Worm (Caenorhabditis elegans) whole organism, L1 larva: ENCODE measurements around the gene T22B7.22.

ENCODE experiments used
- C04F5.9 ChIP-seq: sonication (generic microtip); optimal IDR thresholded peaks from 2 replicates; lab custom pipeline; 2016; ENCODE audit warnings: missing genetic modification characterization, missing compliant biosample characterization
- F16B12.6 ChIP-seq: fragments of 150-350 bp; optimal IDR thresholded peaks from 2 replicates; lab custom pipeline; 2014; ENCODE audit warnings: missing biosample characterization, missing genetic modification characterization
- aha-1 ChIP-seq: fragments of 150-350 bp; optimal IDR thresholded peaks from 2 replicates; lab custom pipeline; 2014; ENCODE audit warnings: missing biosample characterization, missing genetic modification characterization
- aly-2 ChIP-seq: fragments of 150-350 bp; optimal IDR thresholded peaks from 2 replicates; lab custom pipeline; 2014; ENCODE audit warnings: missing biosample characterization, missing genetic modification characterization
- ama-1 ChIP-seq: fragments of 150-350 bp; optimal IDR thresholded peaks from 2 replicates; lab custom pipeline; 2014
- blmp-1 ChIP-seq: fragments of 150-350 bp; optimal IDR thresholded peaks from 2 replicates; lab custom pipeline; 2014; ENCODE audit warnings: missing biosample characterization, missing genetic modification characterization
- ceh-8 ChIP-seq: fragments of 200-800 bp; sonication (Bioruptor generic); optimal IDR thresholded peaks from 2 replicates; lab custom pipeline; 2018; ENCODE audit warnings: mild to moderate bottlenecking, missing genetic modification characterization, moderate library complexity, missing compliant biosample characterization
- ceh-88 ChIP-seq: fragments of 200-800 bp; sonication (Bioruptor generic); IDR thresholded peaks from 2 replicates; pipeline ENCODE4 v1.3.6; 2022; ENCODE audit warnings: missing genetic modification characterization, missing compliant biosample characterization
- ceh-90 ChIP-seq: sonication (generic microtip); optimal IDR thresholded peaks from 2 replicates; lab custom pipeline; 2016; ENCODE audit warnings: missing genetic modification characterization, missing compliant biosample characterization
- ces-1 ChIP-seq: fragments of 150-350 bp; optimal IDR thresholded peaks from 2 replicates; lab custom pipeline; 2014; ENCODE audit warnings: missing biosample characterization, missing genetic modification reagents, missing genetic modification characterization
- dpl-1 ChIP-seq, 3 experiments: fragments of 150-350 bp in 2 of 3; sonication (generic microtip) in 1 of 3; optimal IDR thresholded peaks; 2 replicates each; lab custom pipeline; 2014 to 2017; ENCODE audit warnings: missing biosample characterization in 3 of 3, missing genetic modification characterization in 3 of 3, missing genetic modification reagents in 3 of 3
- dsc-1 ChIP-seq: sonication (generic microtip); optimal IDR thresholded peaks from 2 replicates; lab custom pipeline; 2016; ENCODE audit warnings: mild to moderate bottlenecking, missing genetic modification characterization, missing compliant biosample characterization
- egl-13 ChIP-seq: sonication (generic microtip); optimal IDR thresholded peaks from 2 replicates; lab custom pipeline; 2016; ENCODE audit warnings: missing genotype, missing genetic modification reagents, missing genetic modification characterization, missing compliant biosample characterization
- fos-1 ChIP-seq: fragments of 150-350 bp; optimal IDR thresholded peaks from 2 replicates; lab custom pipeline; 2014; ENCODE audit warnings: missing biosample characterization, missing genetic modification characterization
- hlh-17 ChIP-seq: fragments of 200-800 bp; sonication (Bioruptor generic); optimal IDR thresholded peaks from 2 replicates; lab custom pipeline; 2018; ENCODE audit warnings: missing genetic modification characterization, mild to moderate bottlenecking, missing compliant biosample characterization, moderate library complexity, borderline replicate concordance
- hlh-4 ChIP-seq: sonication (generic microtip); optimal IDR thresholded peaks from 2 replicates; lab custom pipeline; 2016; ENCODE audit warnings: mild to moderate bottlenecking, missing genetic modification characterization, missing compliant biosample characterization
- isw-1 ChIP-seq: fragments of 200-800 bp; sonication (Bioruptor generic); IDR thresholded peaks from 2 replicates; pipeline ENCODE4 v1.3.6; 2022; ENCODE audit warnings: missing genetic modification characterization, missing compliant biosample characterization
- lin-35 ChIP-seq, 2 experiments: fragments of 150-350 bp; optimal IDR thresholded peaks; 2 replicates each; lab custom pipeline; 2014; ENCODE audit warnings: missing biosample characterization in 2 of 2, missing genetic modification characterization in 2 of 2, missing genetic modification reagents in 2 of 2
- lin-39 ChIP-seq: fragments of 150-350 bp; optimal IDR thresholded peaks from 2 replicates; lab custom pipeline; 2014; ENCODE audit warnings: missing biosample characterization, missing genetic modification reagents, missing genetic modification characterization
- lir-3 ChIP-seq: sonication (generic microtip); optimal IDR thresholded peaks from 2 replicates; lab custom pipeline; 2016; ENCODE audit warnings: mild to moderate bottlenecking, missing genetic modification characterization, moderate library complexity, missing compliant biosample characterization; ENCODE audit not compliant: poor library complexity
- lsy-2 ChIP-seq, 2 experiments: fragments of 150-350 bp; optimal IDR thresholded peaks; 2 replicates each; lab custom pipeline; 2014; ENCODE audit warnings: missing biosample characterization in 2 of 2, missing genetic modification characterization in 2 of 2
- mab-9 ChIP-seq: fragments of 200-800 bp; sonication (Bioruptor generic); IDR thresholded peaks from 2 replicates; pipeline ENCODE4 v1.3.6; 2022; ENCODE audit warnings: missing genetic modification reagents, missing genetic modification characterization, missing compliant biosample characterization
- mdl-1 ChIP-seq, 2 experiments: fragments of 150-350 bp; optimal IDR thresholded peaks; 2 replicates each; lab custom pipeline; 2014 to 2017; ENCODE audit warnings: missing biosample characterization in 2 of 2, missing genetic modification characterization in 2 of 2, inconsistent platforms in 1 of 2
- mep-1 ChIP-seq: fragments of 150-350 bp; optimal IDR thresholded peaks from 2 replicates; lab custom pipeline; 2014; ENCODE audit warnings: missing biosample characterization, missing genetic modification characterization
- nhr-11 ChIP-seq: fragments of 150-350 bp; optimal IDR thresholded peaks from 2 replicates; lab custom pipeline; 2014; ENCODE audit warnings: missing biosample characterization, missing genetic modification characterization
- nhr-19 ChIP-seq: fragments of 200-800 bp; sonication (Bioruptor generic); conservative IDR thresholded peaks from 2 replicates; pipeline ENCODE4 v1.3.6; 2022; ENCODE audit warnings: missing genetic modification characterization, missing compliant biosample characterization
- nhr-76 ChIP-seq: sonication (generic microtip); optimal IDR thresholded peaks from 2 replicates; lab custom pipeline; 2017; ENCODE audit warnings: missing biosample characterization, missing genetic modification characterization
- nhr-77 ChIP-seq: fragments of 150-350 bp; optimal IDR thresholded peaks from 2 replicates; lab custom pipeline; 2014; ENCODE audit warnings: missing biosample characterization, missing genetic modification characterization
- nhr-85 ChIP-seq: sonication (generic microtip); peaks from one replicate; lab custom pipeline; 2016; ENCODE audit warnings: missing genetic modification characterization, inconsistent platforms, missing compliant biosample characterization
- pqm-1 ChIP-seq: sonication (generic microtip); optimal IDR thresholded peaks from 3 replicates; lab custom pipeline; 2017; ENCODE audit warnings: missing biosample characterization, missing genetic modification characterization
- rnt-1 ChIP-seq: sonication (generic microtip); optimal IDR thresholded peaks from 2 replicates; lab custom pipeline; 2016; ENCODE audit warnings: mild to moderate bottlenecking, missing genetic modification characterization, moderate library complexity, missing compliant biosample characterization
- snpc-4 ChIP-seq: fragments of 150-350 bp; optimal IDR thresholded peaks from 2 replicates; lab custom pipeline; 2014; ENCODE audit warnings: missing biosample characterization, missing genetic modification characterization
- sup-37 ChIP-seq: fragments of 200-800 bp; sonication (Bioruptor generic); optimal IDR thresholded peaks from 2 replicates; lab custom pipeline; 2018; ENCODE audit warnings: mild to moderate bottlenecking, missing genetic modification characterization, missing compliant biosample characterization
- swsn-7 ChIP-seq: sonication (generic microtip); optimal IDR thresholded peaks from 2 replicates; lab custom pipeline; 2016; ENCODE audit warnings: missing genetic modification characterization, missing compliant biosample characterization
- tbx-2 ChIP-seq: sonication (generic microtip); optimal IDR thresholded peaks from 2 replicates; lab custom pipeline; 2016; ENCODE audit warnings: missing genetic modification characterization, missing compliant biosample characterization
- tlp-1 ChIP-seq: fragments of 150-350 bp; optimal IDR thresholded peaks from 2 replicates; lab custom pipeline; 2014; ENCODE audit warnings: missing biosample characterization, missing genetic modification characterization
- unc-130 ChIP-seq: fragments of 150-350 bp; optimal IDR thresholded peaks from 2 replicates; lab custom pipeline; 2017; ENCODE audit warnings: missing biosample characterization, missing genetic modification characterization, inconsistent platforms
- unc-30 ChIP-seq: sonication (generic microtip); optimal IDR thresholded peaks from 2 replicates; lab custom pipeline; 2017; ENCODE audit warnings: missing biosample characterization, missing genetic modification characterization
- unc-62 ChIP-seq: fragments of 150-350 bp; optimal IDR thresholded peaks from 2 replicates; lab custom pipeline; 2014; ENCODE audit warnings: missing biosample characterization, missing genetic modification reagents, missing genetic modification characterization
- unc-86 ChIP-seq: sonication (generic microtip); optimal IDR thresholded peaks from 2 replicates; lab custom pipeline; 2016; ENCODE audit warnings: missing genetic modification characterization, missing compliant biosample characterization
- unc-98 ChIP-seq: fragments of 200-800 bp; sonication (Bioruptor generic); IDR thresholded peaks from 2 replicates; pipeline ENCODE4 v1.3.6; 2022; ENCODE audit warnings: missing genetic modification characterization, missing compliant biosample characterization
- xbp-1 ChIP-seq: sonication (generic microtip); optimal IDR thresholded peaks from 2 replicates; lab custom pipeline; 2016; ENCODE audit warnings: missing genetic modification characterization, missing compliant biosample characterization
- zag-1 ChIP-seq: fragments of 150-350 bp; optimal IDR thresholded peaks from 2 replicates; lab custom pipeline; 2014; ENCODE audit warnings: missing biosample characterization, missing genetic modification characterization
- ztf-11 ChIP-seq, 2 experiments: sonication (generic microtip); optimal IDR thresholded peaks; 2 replicates each; lab custom pipeline; 2016 to 2017; ENCODE audit warnings: missing genetic modification characterization in 2 of 2, missing biosample characterization in 1 of 2, missing compliant biosample characterization in 1 of 2
- ztf-4 ChIP-seq: fragments of 150-350 bp; optimal IDR thresholded peaks from 2 replicates; lab custom pipeline; 2014; ENCODE audit warnings: missing biosample characterization, missing genetic modification characterization

The T22B7.22 gene

DNA sequence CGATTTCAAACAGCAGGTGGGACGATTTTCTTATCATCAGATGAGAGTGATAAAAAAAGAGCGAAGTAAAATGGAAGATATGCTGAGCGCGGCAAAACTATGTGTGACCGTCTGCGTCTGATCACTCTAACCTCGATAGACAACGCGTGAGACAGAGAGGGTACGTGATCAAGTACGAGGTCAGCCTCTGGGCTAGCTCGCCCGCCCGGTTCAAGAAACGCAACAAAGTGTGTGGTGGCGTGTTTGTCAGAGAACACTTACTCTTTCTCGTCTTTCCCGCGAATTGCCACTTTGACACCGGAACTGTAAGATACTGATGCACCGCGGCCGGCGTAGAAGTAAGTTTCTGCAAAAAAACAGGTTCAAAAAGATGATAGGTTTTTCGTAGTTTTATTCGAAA lies 36.4 kb downstream of the T22B7.22 start (continued):
- TF ChIP-seq ztf-4 (tag; lab: Kevin White, UChicago) (no peak), nhr-85 (tag; lab: Kevin White, UChicago) (peak; percentile 95), ztf-11 (tag; optimal IDR thresholded peaks at IDR 0.05; lab: Kevin White, UChicago) (no peak), nhr-76 (tag; lab: Kevin White, UChicago) (no peak), snpc-4 (tag; lab: Kevin White, UChicago) (no peak), zag-1 (tag; lab: Kevin White, UChicago) (no peak), unc-86 (tag; lab: Kevin White, UChicago) (no peak), isw-1 (GFP tag; lab: Robert Waterston, UW) (no peak), ces-1 (no peak), tlp-1 (no peak), nhr-19 (peak; percentile 66), ceh-88 (no peak), unc-62 (no peak), nhr-77 (tag; lab: Kevin White, UChicago) (peak; percentile 49), hlh-17 (no peak), lir-3 (tag; lab: Kevin White, UChicago) (no peak), ceh-90 (tag; lab: Kevin White, UChicago) (no peak), dpl-1 (GFP tag; optimal IDR thresholded peaks at IDR 0.05; lab: Kevin White, UChicago) (peak in 1 of 3 experiments; percentile 18), egl-13 (tag; lab: Kevin White, UChicago) (no peak), mdl-1 (tag; optimal IDR thresholded peaks at IDR 0.05; lab: Kevin White, UChicago) (peak in 1 of 2 experiments; percentile 77), ama-1 (lab: Kevin White, UChicago) (no peak), unc-30 (tag; lab: Kevin White, UChicago) (no peak), hlh-4 (tag; lab: Kevin White, UChicago) (no peak), aha-1 (tag; lab: Kevin White, UChicago) (no peak), blmp-1 (tag; lab: Kevin White, UChicago) (peak; percentile 32), unc-130 (tag; lab: Kevin White, UChicago) (no peak), lsy-2 (tag; optimal IDR thresholded peaks at IDR 0.05; lab: Kevin White, UChicago) (peak in 1 of 2 experiments; percentile 39), unc-98 (GFP tag; lab: Robert Waterston, UW) (no peak), rnt-1 (tag; lab: Kevin White, UChicago) (peak; percentile 51), F16B12.6 (tag; lab: Kevin White, UChicago) (no peak), aly-2 (tag; lab: Kevin White, UChicago) (no peak), swsn-7 (tag; lab: Kevin White, UChicago) (peak; percentile 29)

DNA sequence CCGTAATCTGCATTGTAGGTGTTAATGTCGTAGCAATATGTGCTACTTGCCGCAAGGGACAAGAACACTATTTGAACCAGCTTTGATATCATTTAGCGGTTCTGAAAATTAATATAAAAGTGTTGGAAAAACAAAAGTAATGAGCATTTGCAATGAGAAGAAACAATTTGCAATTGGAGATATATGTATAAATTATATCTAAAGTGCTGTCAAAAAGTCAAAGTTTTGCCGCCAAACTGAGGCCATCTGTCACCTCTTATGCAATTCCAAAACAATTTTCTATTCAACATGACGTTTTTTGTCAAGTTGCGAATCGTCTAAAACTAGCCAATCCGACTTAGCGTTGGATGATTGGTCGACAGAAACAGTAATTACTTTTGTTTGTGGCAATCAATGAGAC lies 37.4 kb downstream of the T22B7.22 start, which contains the start of gene W01C8.5:
TSS of gene W01C8.5 (minus strand) at position 101 of the 400 bp plus-strand sequence.
- TF ChIP-seq mep-1 (tag; lab: Kevin White, UChicago) (no peak), swsn-7 (tag; lab: Kevin White, UChicago) (no peak), fos-1 (no peak), ces-1 (no peak), lin-39 (no peak), ceh-88 (no peak), rnt-1 (tag; lab: Kevin White, UChicago) (no peak), lsy-2 (tag; optimal IDR thresholded peaks at IDR 0.05; lab: Kevin White, UChicago) (no peak), mab-9 (no peak), lin-35 (GFP tag; optimal IDR thresholded peaks at IDR 0.05; lab: Kevin White, UChicago) (no peak), dsc-1 (tag; lab: Kevin White, UChicago) (no peak), C04F5.9 (no peak), nhr-85 (tag; lab: Kevin White, UChicago) (no peak), xbp-1 (tag; lab: Kevin White, UChicago) (no peak)

- TF ChIP-seq isw-1 (GFP tag; lab: Robert Waterston, UW) (no peak), ztf-4 (tag; lab: Kevin White, UChicago) (no peak), fos-1 (no peak), tbx-2 (tag; lab: Kevin White, UChicago) (no peak), sup-37 (GFP tag; lab: Kevin White, UChicago) (no peak), ceh-8 (no peak), nhr-19 (no peak), nhr-11 (tag; lab: Kevin White, UChicago) (no peak), mdl-1 (tag; optimal IDR thresholded peaks at IDR 0.05; lab: Kevin White, UChicago) (no peak), aly-2 (tag; lab: Kevin White, UChicago) (no peak), pqm-1 (no peak)
- TF ChIP-seq, all 84 proteins: peak for 0
These were observed 38.7 kb downstream of the T22B7.22 start for ce11 chrX:5698419-5698818.
